Worm (Caenorhabditis elegans) whole organism, late embryonic: ENCODE measurements around the gene F16B4.4.
A peak's percentile ranks its signal among the peaks of the same experiment; 100 is the strongest.
"Not testable (repeated sequence)": the region's sequence is repeated elsewhere in the genome, so short reads cannot be mapped to it uniquely, and the experiment has no call there.

ENCODE experiments used
- C08G9.2 ChIP-seq: sonication (generic microtip); optimal IDR thresholded peaks from 2 replicates; lab custom pipeline; 2016; ENCODE audit warnings: mild to moderate bottlenecking, missing genetic modification characterization, moderate library complexity, missing compliant biosample characterization
- F13H6.1 ChIP-seq: sonication (generic microtip); optimal IDR thresholded peaks from 2 replicates; lab custom pipeline; 2016; ENCODE audit warnings: missing genetic modification characterization, missing compliant biosample characterization
- K02D7.2 ChIP-seq: sonication (generic microtip); optimal IDR thresholded peaks from 2 replicates; lab custom pipeline; 2017; ENCODE audit warnings: mild to moderate bottlenecking, missing genetic modification characterization, missing compliant biosample characterization
- K09A11.1 ChIP-seq: sonication (generic microtip); optimal IDR thresholded peaks from 2 replicates; lab custom pipeline; 2017; ENCODE audit warnings: antibody characterized with exemption, mild to moderate bottlenecking, missing genetic modification characterization, missing compliant biosample characterization; ENCODE audit not compliant: insufficient read depth
- ahr-1 ChIP-seq: sonication (generic microtip); optimal IDR thresholded peaks from 2 replicates; lab custom pipeline; 2016; ENCODE audit warnings: missing genetic modification characterization, missing compliant biosample characterization
- ceh-14 ChIP-seq: sonication (generic microtip); optimal IDR thresholded peaks from 2 replicates; lab custom pipeline; 2016; ENCODE audit warnings: missing genotype, missing genetic modification characterization, missing compliant biosample characterization
- ceh-19 ChIP-seq: fragments of 200-800 bp; sonication (Bioruptor generic); optimal IDR thresholded peaks from 2 replicates; lab custom pipeline; 2018; ENCODE audit warnings: mild to moderate bottlenecking, missing genetic modification characterization, missing compliant biosample characterization
- ceh-2 ChIP-seq: sonication (generic microtip); optimal IDR thresholded peaks from 2 replicates; lab custom pipeline; 2016; ENCODE audit warnings: missing genotype, missing genetic modification characterization, missing compliant biosample characterization
- ceh-22 ChIP-seq: sonication (generic microtip); optimal IDR thresholded peaks from 2 replicates; lab custom pipeline; 2017; ENCODE audit warnings: missing biosample characterization, missing genetic modification characterization
- ceh-24 ChIP-seq: sonication (generic microtip); optimal IDR thresholded peaks from 2 replicates; lab custom pipeline; 2016; ENCODE audit warnings: mild to moderate bottlenecking, missing genetic modification characterization, missing compliant biosample characterization
- ceh-30 ChIP-seq: fragments of 150-350 bp; optimal IDR thresholded peaks from 2 replicates; lab custom pipeline; 2014; ENCODE audit warnings: missing biosample characterization, missing genetic modification characterization
- ceh-31 ChIP-seq: sonication (generic microtip); optimal IDR thresholded peaks from 2 replicates; lab custom pipeline; 2016; ENCODE audit warnings: missing genetic modification characterization, missing compliant biosample characterization
- ceh-34 ChIP-seq: sonication (generic microtip); optimal IDR thresholded peaks from 2 replicates; lab custom pipeline; 2016; ENCODE audit warnings: mild to moderate bottlenecking, missing genetic modification characterization, missing compliant biosample characterization
- ceh-45 ChIP-seq: fragments of 200-800 bp; sonication (Bioruptor generic); IDR thresholded peaks from 2 replicates; pipeline ENCODE4 v1.3.6; 2022; ENCODE audit warnings: missing genetic modification reagents, missing genetic modification characterization, missing compliant biosample characterization
- ceh-9 ChIP-seq: sonication (generic microtip); optimal IDR thresholded peaks from 2 replicates; lab custom pipeline; 2016; ENCODE audit warnings: mild to moderate bottlenecking, missing genetic modification characterization, inconsistent platforms, missing compliant biosample characterization
- dmd-4 ChIP-seq: sonication (generic microtip); optimal IDR thresholded peaks from 2 replicates; lab custom pipeline; 2016; ENCODE audit warnings: borderline replicate concordance, missing genetic modification characterization, missing compliant biosample characterization
- elt-2 ChIP-seq: sonication (generic microtip); optimal IDR thresholded peaks from 2 replicates; lab custom pipeline; 2016; ENCODE audit warnings: missing genetic modification reagents, missing genetic modification characterization, missing compliant biosample characterization
- elt-4 ChIP-seq: sonication (generic microtip); optimal IDR thresholded peaks from 2 replicates; lab custom pipeline; 2016; ENCODE audit warnings: missing genetic modification characterization, missing compliant biosample characterization
- ets-4 ChIP-seq: sonication (generic microtip); optimal IDR thresholded peaks from 2 replicates; lab custom pipeline; 2016; ENCODE audit warnings: missing genetic modification characterization, missing compliant biosample characterization
- eyg-1 ChIP-seq: sonication (generic microtip); optimal IDR thresholded peaks from 2 replicates; lab custom pipeline; 2016; ENCODE audit warnings: missing genotype, missing genetic modification characterization, missing compliant biosample characterization
- fkh-10 ChIP-seq: fragments of 150-350 bp; optimal IDR thresholded peaks from 2 replicates; lab custom pipeline; 2014; ENCODE audit warnings: missing biosample characterization, missing genetic modification reagents, missing genetic modification characterization
- hlh-13 ChIP-seq: fragments of 200-800 bp; sonication (Bioruptor generic); optimal IDR thresholded peaks from 2 replicates; lab custom pipeline; 2018; ENCODE audit warnings: mild to moderate bottlenecking, missing genetic modification characterization, missing compliant biosample characterization
- hlh-8 ChIP-seq: sonication (generic microtip); optimal IDR thresholded peaks from 2 replicates; lab custom pipeline; 2016; ENCODE audit warnings: missing genotype, missing genetic modification characterization, missing compliant biosample characterization
- lim-6 ChIP-seq: sonication (generic microtip); optimal IDR thresholded peaks from 2 replicates; lab custom pipeline; 2016; ENCODE audit warnings: missing genetic modification characterization, missing compliant biosample characterization
- nfya-1 ChIP-seq: sonication (generic microtip); optimal IDR thresholded peaks from 2 replicates; lab custom pipeline; 2017; ENCODE audit warnings: missing genetic modification characterization, mild to moderate bottlenecking, missing compliant biosample characterization, antibody characterized with exemption, moderate library complexity
- nhr-11 ChIP-seq: fragments of 150-350 bp; optimal IDR thresholded peaks from 2 replicates; lab custom pipeline; 2014; ENCODE audit warnings: missing biosample characterization, missing genetic modification characterization
- odd-2 ChIP-seq: sonication (generic microtip); optimal IDR thresholded peaks from 2 replicates; lab custom pipeline; 2017; ENCODE audit warnings: antibody characterized with exemption, mild to moderate bottlenecking, missing genetic modification characterization, missing compliant biosample characterization
- pat-9 ChIP-seq: fragments of 200-800 bp; sonication (Bioruptor generic); optimal IDR thresholded peaks from 2 replicates; lab custom pipeline; 2018; ENCODE audit warnings: mild to moderate bottlenecking, missing genetic modification characterization, moderate library complexity, missing compliant biosample characterization
- pha-4 ChIP-seq: fragments of 150-350 bp; optimal IDR thresholded peaks from 2 replicates; lab custom pipeline; 2018; ENCODE audit warnings: missing biosample characterization, missing genetic modification reagents, missing genetic modification characterization
- pqm-1 ChIP-seq: sonication (generic microtip); optimal IDR thresholded peaks from 2 replicates; lab custom pipeline; 2016; ENCODE audit warnings: missing genetic modification characterization, missing compliant biosample characterization
- pros-1 ChIP-seq: fragments of 150-350 bp; optimal IDR thresholded peaks from 2 replicates; lab custom pipeline; 2014; ENCODE audit warnings: missing biosample characterization, missing genetic modification reagents, missing genetic modification characterization
- sox-2 ChIP-seq: fragments of 200-800 bp; sonication (Bioruptor generic); IDR thresholded peaks from 2 replicates; pipeline ENCODE4 v1.3.6; 2022; ENCODE audit warnings: missing genetic modification reagents, missing genetic modification characterization, missing compliant biosample characterization
- tbx-2 ChIP-seq: sonication (generic microtip); optimal IDR thresholded peaks from 2 replicates; lab custom pipeline; 2016; ENCODE audit warnings: missing genetic modification characterization, missing compliant biosample characterization
- tbx-7 ChIP-seq: sonication (generic microtip); optimal IDR thresholded peaks from 2 replicates; lab custom pipeline; 2016; ENCODE audit warnings: missing genotype, missing genetic modification characterization, missing compliant biosample characterization
- ttx-3 ChIP-seq: sonication (generic microtip); optimal IDR thresholded peaks from 2 replicates; lab custom pipeline; 2016; ENCODE audit warnings: missing genetic modification reagents, missing genetic modification characterization, missing compliant biosample characterization
- unc-3 ChIP-seq, 2 experiments: fragments of 200-800 bp in 1 of 2; sonication (Bioruptor generic) in 1 of 2; sonication (generic microtip) in 1 of 2; conservative IDR thresholded peaks in 1 of 2; optimal IDR thresholded peaks in 1 of 2; 2 replicates each; pipeline versions ENCODE4 v1.3.6 to Lab custom; 2016 to 2022; ENCODE audit warnings: missing compliant biosample characterization in 2 of 2, missing genetic modification characterization in 2 of 2, missing genetic modification reagents in 1 of 2
- ztf-16 ChIP-seq: sonication (generic microtip); optimal IDR thresholded peaks from 2 replicates; lab custom pipeline; 2017; ENCODE audit warnings: missing genetic modification characterization, missing compliant biosample characterization

The F16B4.4 gene

ce11 chrV:1551143-1551542 lies 42.7 kb upstream of the F16B4.4 start:
- TF ChIP-seq K09A11.1 (tag; lab: Kevin White, UChicago) = no peak
- no peak for TF ChIP-seq ceh-19 (GFP tag; lab: Kevin White, UChicago)

ce11 chrV:1553004-1553403 lies 40.8 kb upstream of the F16B4.4 start, which contains the start of gene srsx-8:
srsx-8 (minus strand) TSS chrV:1553104.
- TF ChIP-seq ceh-31 (no peak), ceh-45 (no peak), C08G9.2 (tag; lab: Kevin White, UChicago) (no peak), tbx-7 (tag; lab: Kevin White, UChicago) (no peak), hlh-13 (GFP tag; lab: Kevin White, UChicago) (no peak), K02D7.2 (no peak), tbx-2 (tag; lab: Kevin White, UChicago) (no peak), ets-4 (tag; lab: Kevin White, UChicago) (no peak), ttx-3 (tag; lab: Kevin White, UChicago) (no peak), ceh-14 (tag; lab: Kevin White, UChicago) (no peak), ceh-2 (no peak), pros-1 (tag; lab: Kevin White, UChicago) (no peak), ceh-34 (tag; lab: Kevin White, UChicago) (no peak), ztf-16 (tag; lab: Kevin White, UChicago) (no peak), pat-9 (tag; lab: Kevin White, UChicago) (no peak), nhr-11 (tag; lab: Kevin White, UChicago) (no peak)

DNA sequence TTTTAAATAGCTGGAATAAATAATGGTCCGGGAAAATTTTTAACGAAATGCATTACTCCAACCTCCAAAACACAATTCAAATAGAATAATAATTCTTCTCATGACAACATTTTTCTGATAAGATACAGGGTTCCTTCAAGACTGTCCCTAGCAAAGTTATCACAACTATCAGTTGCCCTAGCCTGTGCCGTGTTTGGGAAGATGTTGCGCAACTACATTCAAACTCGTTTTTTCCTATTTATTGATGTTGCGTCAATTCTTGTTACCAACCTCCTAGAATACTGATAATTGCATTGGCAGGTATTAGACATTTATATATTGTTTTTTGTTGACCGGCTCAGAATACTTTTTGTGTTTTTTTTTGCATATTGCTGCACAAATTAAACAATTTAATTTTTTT lies 38.7 kb upstream of the F16B4.4 start:
- peak; percentile 86 for TF ChIP-seq elt-2 (tag; lab: Kevin White, UChicago)
- TF ChIP-seq dmd-4 = no peak

- no peak for TF ChIP-seq pqm-1
- no peak for TF ChIP-seq hlh-13 (GFP tag; lab: Kevin White, UChicago)
- TF ChIP-seq tbx-2 (tag; lab: Kevin White, UChicago) = no peak
- no peak for TF ChIP-seq ceh-30 (tag; lab: Kevin White, UChicago)
- no peak for TF ChIP-seq ceh-9
- TF ChIP-seq ceh-14 (tag; lab: Kevin White, UChicago) = no peak
- TF ChIP-seq odd-2 (tag; lab: Kevin White, UChicago) = no peak
- no peak for TF ChIP-seq F13H6.1 (tag; lab: Kevin White, UChicago)
- no peak for TF ChIP-seq ahr-1 (tag; lab: Kevin White, UChicago)
- no peak for TF ChIP-seq fkh-10 (GFP tag; lab: Kevin White, UChicago)
- no peak for TF ChIP-seq elt-4 (tag; lab: Kevin White, UChicago)
- no peak for TF ChIP-seq lim-6 (tag; lab: Kevin White, UChicago)
Observed at ce11 chrV:1558113-1558512, 35.7 kb upstream of the F16B4.4 start.

- TF ChIP-seq unc-3 (GFP tag; conservative IDR thresholded peaks at IDR 0.05; lab: Robert Waterston, UW) (peak; percentile 72), sox-2 (peak; percentile 39), ceh-45 (peak; percentile 88)
- not testable (repeated sequence) for TF ChIP-seq unc-3 (tag; optimal IDR thresholded peaks at IDR 0.05; lab: Kevin White, UChicago)
Observed at ce11 chrV:1561169-1561568, 32.6 kb upstream of the F16B4.4 start.

DNA sequence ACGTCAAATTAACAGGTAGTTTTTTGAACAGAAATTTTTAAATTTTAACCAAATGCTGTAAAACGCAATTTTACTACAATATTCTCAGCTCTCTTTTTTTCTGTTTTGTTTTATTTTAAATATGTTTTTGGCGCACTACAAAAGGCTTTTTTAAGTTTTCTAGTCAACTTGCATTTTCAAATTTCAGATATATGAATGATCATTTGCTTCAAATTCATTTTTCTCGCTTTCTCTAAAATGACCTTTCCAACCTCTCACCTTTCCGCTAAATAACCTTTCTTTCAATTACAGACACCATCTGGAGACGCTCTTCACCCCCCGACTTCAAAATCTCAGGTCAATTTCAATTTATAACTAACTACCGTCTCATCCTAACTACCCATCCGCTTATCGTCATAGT lies 27.0 kb upstream of the F16B4.4 start, which contains the start of gene cdc-25.2:
TSS of gene cdc-25.2 (plus strand) at position 301 of the 400 bp plus-strand sequence.
- TF ChIP-seq hlh-13 (GFP tag; lab: Kevin White, UChicago) (no peak), hlh-8 (tag; lab: Kevin White, UChicago) (no peak), ceh-24 (tag; lab: Kevin White, UChicago) (no peak), eyg-1 (tag; lab: Kevin White, UChicago) (no peak), ceh-22 (tag; lab: Kevin White, UChicago) (no peak), F13H6.1 (tag; lab: Kevin White, UChicago) (no peak), ceh-31 (no peak), pha-4 (tag; lab: Kevin White, UChicago) (no peak), nfya-1 (tag; lab: Kevin White, UChicago) (no peak), ceh-2 (no peak)
